Worm (Caenorhabditis elegans): Measurements from ENCODE around the gene mtrr-1.

Gene mtrr-1

DNA sequence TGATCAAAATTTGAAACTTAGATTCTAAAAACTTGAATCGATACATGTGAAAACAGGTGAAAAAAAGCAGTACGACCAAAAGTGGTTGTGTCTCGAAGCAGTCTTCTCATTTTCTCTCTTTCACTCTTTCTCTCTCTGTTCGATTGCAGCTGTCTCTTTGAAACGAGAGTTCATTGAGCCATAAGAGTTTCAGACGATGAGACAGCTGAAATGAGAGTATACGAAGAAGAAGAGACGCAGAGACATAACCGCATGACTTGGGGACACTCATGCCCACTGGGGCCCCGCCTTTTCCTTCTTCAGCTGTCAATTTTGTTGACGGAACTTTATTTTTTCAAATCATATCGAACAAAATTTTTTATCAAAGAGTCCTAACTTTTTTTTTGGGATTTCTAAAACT lies 11.8 kb upstream of the mtrr-1 start (continued):
- TF ChIP-seq nhr-76 (tag; optimal IDR thresholded peaks at IDR 0.05) (no peak), ztf-4 (tag; optimal IDR thresholded peaks at IDR 0.05) (peak; percentile 71), isw-1 (GFP tag; IDR thresholded peaks at IDR 0.05) (peak; percentile 66), unc-98 (GFP tag; IDR thresholded peaks at IDR 0.05) (no peak), lir-3 (tag; optimal IDR thresholded peaks at IDR 0.05; ENCODE audit: poor library complexity) (peak; percentile 62), jun-1 (tag; optimal IDR thresholded peaks at IDR 0.05) (peak; percentile 78), skn-1 (tag; optimal IDR thresholded peaks at IDR 0.05) (peak; percentile 67), C04F5.9 (tag; optimal IDR thresholded peaks at IDR 0.05) (peak; percentile 16), mdl-1 (tag; optimal IDR thresholded peaks at IDR 0.05) (peak; percentile 14 to 92), snu-23 (GFP tag; optimal IDR thresholded peaks at IDR 0.05) (peak; percentile 94), nhr-11 (tag; optimal IDR thresholded peaks at IDR 0.05) (peak; percentile 86), tbx-2 (tag; optimal IDR thresholded peaks at IDR 0.05) (peak; percentile 89), hlh-4 (tag; optimal IDR thresholded peaks at IDR 0.05) (peak; percentile 95), lin-39 (tag; optimal IDR thresholded peaks at IDR 0.05) (peak; percentile 60), lin-14 (GFP tag; optimal IDR thresholded peaks at IDR 0.05) (peak; percentile 97), pax-3 (tag; optimal IDR thresholded peaks at IDR 0.05) (peak; percentile 60), vab-15 (tag; optimal IDR thresholded peaks at IDR 0.05) (no peak), nhr-237 (tag; optimal IDR thresholded peaks at IDR 0.05) (peak; percentile 30), pqm-1 (tag; optimal IDR thresholded peaks at IDR 0.05) (no peak), elt-3 (tag; optimal IDR thresholded peaks at IDR 0.05) (peak in 2 of 6 experiments; percentile 63 to 82), aha-1 (tag; optimal IDR thresholded peaks at IDR 0.05) (no peak), egl-13 (tag; optimal IDR thresholded peaks at IDR 0.05) (peak; percentile 55), C16A3.4 (tag; optimal IDR thresholded peaks at IDR 0.05) (peak; percentile 71), ceh-88 (GFP tag; IDR thresholded peaks at IDR 0.05) (peak; percentile 16; the same call in 1 of the 2 replicates), ama-1 (optimal IDR thresholded peaks at IDR 0.05) (peak; percentile 6), nhr-19 (GFP tag; conservative IDR thresholded peaks at IDR 0.05) (peak; percentile 86), hlh-17 (GFP tag; optimal IDR thresholded peaks at IDR 0.05; ENCODE audit: borderline replicate concordance) (no peak), xbp-1 (tag; optimal IDR thresholded peaks at IDR 0.05) (peak; percentile 80), unc-62 (GFP tag; optimal IDR thresholded peaks at IDR 0.05) (no peak), lin-15B (tag; optimal IDR thresholded peaks at IDR 0.05) (peak; percentile 1), unc-130 (tag; optimal IDR thresholded peaks at IDR 0.05) (no peak), sup-37 (GFP tag; optimal IDR thresholded peaks at IDR 0.05) (no peak), lsy-2 (tag; optimal IDR thresholded peaks at IDR 0.05) (peak; percentile 87 to 89), nhr-20 (tag; optimal IDR thresholded peaks at IDR 0.05) (peak; percentile 91), zag-1 (tag; optimal IDR thresholded peaks at IDR 0.05) (no peak), fos-1 (tag; optimal IDR thresholded peaks at IDR 0.05) (peak; percentile 86), ceh-82 (tag; optimal IDR thresholded peaks at IDR 0.05) (peak; percentile 5 to 90 (median 86)), fkh-10 (GFP tag; optimal IDR thresholded peaks at IDR 0.05) (peak; percentile 2), mep-1 (tag; optimal IDR thresholded peaks at IDR 0.05) (peak; percentile 86), snpc-4 (tag; optimal IDR thresholded peaks at IDR 0.05) (peak; percentile 59), unc-86 (tag; optimal IDR thresholded peaks at IDR 0.05) (peak; percentile 72), Y116A8C.19 (tag; optimal IDR thresholded peaks at IDR 0.05; ENCODE audit: borderline replicate concordance) (no peak), mab-9 (GFP tag; IDR thresholded peaks at IDR 0.05) (peak; percentile 56; the same call in 1 of the 2 replicates), hpl-2 (GFP tag; optimal IDR thresholded peaks at IDR 0.05) (peak; percentile 44), pag-3 (tag; optimal IDR thresholded peaks at IDR 0.05; ENCODE audit: borderline replicate concordance, insufficient read depth) (no peak), nhr-47 (tag; optimal IDR thresholded peaks at IDR 0.05) (peak; percentile 89), fkh-8 (tag; optimal IDR thresholded peaks at IDR 0.05) (peak; percentile 89), grh-1 (GFP tag; IDR thresholded peaks at IDR 0.05) (peak; percentile 80), ces-1 (GFP tag; optimal IDR thresholded peaks at IDR 0.05) (no peak), zip-4 (GFP tag; optimal IDR thresholded peaks at IDR 0.05) (no peak)

Data from whole organism, L1 larva.